Fruit fly (Drosophila melanogaster) whole organism, embryonic: ENCODE results near the gene CG14221.

Experiments used
- Asciz ChIP-seq: fragments of 200-800 bp; sonication (Bioruptor generic); optimal IDR thresholded peaks from 2 replicates; lab custom pipeline; 2017; ENCODE audit warnings: missing biosample characterization, mild to moderate bottlenecking, missing genetic modification characterization, missing genetic modification reagents
- Atf-2 ChIP-seq: fragments of 200-800 bp; sonication (Bioruptor generic); optimal IDR thresholded peaks from 2 replicates; lab custom pipeline; 2016; ENCODE audit warnings: missing biosample characterization, missing genetic modification characterization
- CG10543 ChIP-seq: fragments of 200-800 bp; sonication (Bioruptor generic); optimal IDR thresholded peaks from 3 replicates; lab custom pipeline; 2017; ENCODE audit warnings: missing biosample characterization, mild to moderate bottlenecking, missing genetic modification characterization, moderate library complexity
- CG1233 ChIP-seq: fragments of 200-800 bp; sonication (Bioruptor generic); optimal IDR thresholded peaks from 4 replicates; lab custom pipeline; 2018; ENCODE audit warnings: missing biosample characterization, mild to moderate bottlenecking, missing genetic modification characterization
- CG13894 ChIP-seq: fragments of 200-800 bp; sonication (Bioruptor generic); optimal IDR thresholded peaks from 3 replicates; lab custom pipeline; 2018; ENCODE audit warnings: missing biosample characterization, mild to moderate bottlenecking, missing genetic modification characterization, moderate library complexity
- CG15696 ChIP-seq: fragments of 200-800 bp; sonication (Bioruptor generic); optimal IDR thresholded peaks from 2 replicates; lab custom pipeline; 2019; ENCODE audit warnings: missing biosample characterization, mild to moderate bottlenecking, missing genetic modification characterization, moderate library complexity
- CG1832 ChIP-seq: fragments of 200-800 bp; sonication (Bioruptor generic); optimal IDR thresholded peaks from 2 replicates; lab custom pipeline; 2017; ENCODE audit warnings: missing biosample characterization, mild to moderate bottlenecking, missing genetic modification characterization, inconsistent platforms
- CG2202 ChIP-seq: fragments of 200-800 bp; sonication (Bioruptor generic); optimal IDR thresholded peaks from 2 replicates; lab custom pipeline; 2018; ENCODE audit warnings: missing biosample characterization, mild to moderate bottlenecking, missing genetic modification characterization
- CG2889 ChIP-seq: fragments of 200-800 bp; sonication (Bioruptor generic); IDR thresholded peaks from 3 replicates; pipeline ENCODE4 v1.3.6; 2022; ENCODE audit warnings: missing biosample characterization, missing genetic modification characterization
- CG30403 ChIP-seq: fragments of 200-800 bp; sonication (Bioruptor generic); optimal IDR thresholded peaks from 3 replicates; lab custom pipeline; 2016; ENCODE audit warnings: missing biosample characterization, missing genetic modification characterization
- CG32772 ChIP-seq: fragments of 200-800 bp; sonication (Bioruptor generic); IDR thresholded peaks from 2 replicates; pipeline ENCODE4 v1.3.6; 2022; ENCODE audit warnings: missing biosample characterization, missing genetic modification characterization
- CG4328 ChIP-seq: fragments of 200-800 bp; sonication (Bioruptor generic); optimal IDR thresholded peaks from 3 replicates; lab custom pipeline; 2017; ENCODE audit warnings: missing biosample characterization, missing genetic modification reagents, missing genetic modification characterization
- CG7357 ChIP-seq: fragments of 200-800 bp; sonication (Bioruptor generic); IDR thresholded peaks from 3 replicates; pipeline ENCODE4 v1.3.6; 2022; ENCODE audit warnings: missing biosample characterization, missing genetic modification characterization
- CG7745 ChIP-seq: fragments of 200-800 bp; sonication (Bioruptor generic); optimal IDR thresholded peaks from 2 replicates; lab custom pipeline; 2018; ENCODE audit warnings: missing biosample characterization, mild to moderate bottlenecking, missing genetic modification characterization, moderate library complexity
- CG7987 ChIP-seq: fragments of 200-800 bp; sonication (Bioruptor generic); optimal IDR thresholded peaks from 2 replicates; lab custom pipeline; 2018; ENCODE audit warnings: missing biosample characterization, mild to moderate bottlenecking, missing genetic modification characterization, moderate library complexity
- CG8281 ChIP-seq: fragments of 200-800 bp; sonication (Bioruptor generic); optimal IDR thresholded peaks from 2 replicates; lab custom pipeline; 2018; ENCODE audit warnings: missing biosample characterization, mild to moderate bottlenecking, missing genetic modification characterization, moderate library complexity
- CG8765 ChIP-seq: fragments of 200-800 bp; sonication (Bioruptor generic); IDR thresholded peaks from 2 replicates; pipeline ENCODE4 v1.3.6; 2022; ENCODE audit warnings: missing biosample characterization, missing genetic modification characterization
- CG8924 ChIP-seq: fragments of 200-800 bp; optimal IDR thresholded peaks from 3 replicates; lab custom pipeline; 2019; ENCODE audit warnings: missing biosample characterization, mild to moderate bottlenecking, missing genetic modification characterization, moderate library complexity
- CG8944 ChIP-seq: fragments of 200-800 bp; sonication (Bioruptor generic); optimal IDR thresholded peaks from 3 replicates; lab custom pipeline; 2016; ENCODE audit warnings: missing biosample characterization, missing genetic modification characterization
- CTCF ChIP-seq: fragments of 200-800 bp; sonication (Bioruptor generic); optimal IDR thresholded peaks from 2 replicates; lab custom pipeline; 2017; ENCODE audit warnings: missing biosample characterization, mild to moderate bottlenecking, missing genetic modification characterization, moderate library complexity
- D ChIP-seq, 2 experiments: fragments of 200-800 bp in 1 of 2; fragments of >200 bp in 1 of 2; sonication (Bioruptor generic) in 1 of 2; optimal IDR thresholded peaks; 2 replicates in 1 of 2; 3 replicates in 1 of 2; lab custom pipeline; 2017; ENCODE audit warnings: mild to moderate bottlenecking in 1 of 2, missing biosample characterization in 1 of 2, missing genetic modification characterization in 1 of 2, missing genetic modification reagents in 1 of 2
- Dbx ChIP-seq: fragments of 200-800 bp; sonication (Bioruptor generic); IDR thresholded peaks from 3 replicates; pipeline ENCODE4 v1.3.6; 2022; ENCODE audit warnings: missing biosample characterization, missing genetic modification characterization
- Deaf1 ChIP-seq: fragments of 200-800 bp; optimal IDR thresholded peaks from 3 replicates; lab custom pipeline; 2019; ENCODE audit warnings: missing biosample characterization, mild to moderate bottlenecking, missing genetic modification characterization, moderate library complexity
- ERR ChIP-seq: fragments of 200-800 bp; sonication (Bioruptor generic); optimal IDR thresholded peaks from 2 replicates; lab custom pipeline; 2016; ENCODE audit warnings: missing biosample characterization, missing genetic modification characterization
- Eip74EF ChIP-seq, 2 experiments: fragments of 200-800 bp in 1 of 2; fragments of >200 bp in 1 of 2; sonication (Bioruptor generic) in 1 of 2; optimal IDR thresholded peaks; 2 replicates each; lab custom pipeline; 2017 to 2019; ENCODE audit warnings: missing biosample characterization in 2 of 2, missing genetic modification characterization in 2 of 2, mild to moderate bottlenecking in 1 of 2, moderate library complexity in 1 of 2
- HLHmδ ChIP-seq: fragments of 200-800 bp; sonication (Bioruptor generic); optimal IDR thresholded peaks from 2 replicates; lab custom pipeline; 2018; ENCODE audit warnings: missing biosample characterization, mild to moderate bottlenecking, missing genetic modification characterization, moderate library complexity
- Hand ChIP-seq: fragments of 200-800 bp; sonication (Bioruptor generic); optimal IDR thresholded peaks from 2 replicates; lab custom pipeline; 2017; ENCODE audit warnings: mild to moderate bottlenecking, missing biosample characterization, missing genetic modification reagents, missing genetic modification characterization
- Hmx ChIP-seq: fragments of 200-800 bp; sonication (Bioruptor generic); optimal IDR thresholded peaks from 2 replicates; lab custom pipeline; 2016; ENCODE audit warnings: missing biosample characterization, missing genetic modification characterization
- Ssrp ChIP-seq: fragments of 200-800 bp; sonication (Bioruptor generic); optimal IDR thresholded peaks from 2 replicates; lab custom pipeline; 2018; ENCODE audit warnings: missing biosample characterization, mild to moderate bottlenecking, missing genetic modification characterization, moderate library complexity
- Xrp1 ChIP-seq: fragments of 200-800 bp; sonication (Bioruptor generic); IDR thresholded peaks from 2 replicates; pipeline ENCODE4 v1.3.6; 2022; ENCODE audit warnings: missing biosample characterization, missing genetic modification characterization
- cg ChIP-seq: fragments of 200-800 bp; sonication (Bioruptor generic); optimal IDR thresholded peaks from 3 replicates; lab custom pipeline; 2019; ENCODE audit warnings: missing biosample characterization, mild to moderate bottlenecking, missing genetic modification characterization, moderate library complexity
- chm ChIP-seq: fragments of 200-800 bp; sonication (Bioruptor generic); IDR thresholded peaks from 2 replicates; pipeline ENCODE4 v1.3.6; 2022; ENCODE audit warnings: missing biosample characterization, missing genetic modification characterization
- crol ChIP-seq: fragments of 200-800 bp; sonication (Bioruptor generic); IDR thresholded peaks from 2 replicates; pipeline ENCODE4 v1.3.6; 2022; ENCODE audit warnings: missing biosample characterization, missing genetic modification characterization
- danr ChIP-seq: fragments of 200-800 bp; sonication (Bioruptor generic); IDR thresholded peaks from 2 replicates; pipeline ENCODE4 v1.3.6; 2022; ENCODE audit warnings: missing biosample characterization, missing genetic modification characterization
- disco-r ChIP-seq: fragments of 200-800 bp; sonication (Bioruptor generic); optimal IDR thresholded peaks from 2 replicates; lab custom pipeline; 2016; ENCODE audit warnings: missing biosample characterization, missing genetic modification characterization
- ems ChIP-seq: fragments of 200-800 bp; sonication (Bioruptor generic); optimal IDR thresholded peaks from 3 replicates; lab custom pipeline; 2016; ENCODE audit warnings: missing biosample characterization, missing genetic modification characterization
- ftz-f1 ChIP-seq: fragments of 200-800 bp; sonication (Bioruptor generic); optimal IDR thresholded peaks from 2 replicates; lab custom pipeline; 2016; ENCODE audit warnings: missing biosample characterization, missing genetic modification characterization
- gcm2 ChIP-seq: fragments of 200-800 bp; sonication (Bioruptor generic); optimal IDR thresholded peaks from 2 replicates; lab custom pipeline; 2016; ENCODE audit warnings: missing biosample characterization, missing genetic modification characterization
- gsb ChIP-seq: fragments of 200-800 bp; sonication (Bioruptor generic); IDR thresholded peaks from 2 replicates; pipeline ENCODE4 v1.3.6; 2022; ENCODE audit warnings: missing biosample characterization, missing genetic modification characterization
- hth ChIP-seq: fragments of >200 bp; optimal IDR thresholded peaks from 2 replicates; lab custom pipeline; 2017; ENCODE audit warnings: inconsistent platforms
- pfk ChIP-seq: fragments of 200-800 bp; sonication (Bioruptor generic); optimal IDR thresholded peaks from 2 replicates; lab custom pipeline; 2018; ENCODE audit warnings: missing biosample characterization, mild to moderate bottlenecking, missing genetic modification characterization, moderate library complexity
- pho ChIP-seq: fragments of 200-800 bp; sonication (Bioruptor generic); optimal IDR thresholded peaks from 2 replicates; lab custom pipeline; 2016; ENCODE audit warnings: missing biosample characterization, missing genetic modification characterization
- pnt ChIP-seq: fragments of 200-800 bp; sonication (Bioruptor generic); optimal IDR thresholded peaks from 3 replicates; lab custom pipeline; 2016; ENCODE audit warnings: missing biosample characterization, missing genetic modification characterization
- ro ChIP-seq: fragments of 200-800 bp; sonication (Bioruptor generic); IDR thresholded peaks from 2 replicates; pipeline ENCODE4 v1.3.6; 2022; ENCODE audit warnings: missing biosample characterization, missing genetic modification characterization
- salm ChIP-seq: fragments of 200-800 bp; sonication (Bioruptor generic); optimal IDR thresholded peaks from 2 replicates; lab custom pipeline; 2018; ENCODE audit warnings: missing biosample characterization, mild to moderate bottlenecking, missing genetic modification characterization
- sd ChIP-seq: fragments of 200-800 bp; sonication (Bioruptor generic); optimal IDR thresholded peaks from 3 replicates; lab custom pipeline; 2018; ENCODE audit warnings: missing biosample characterization, mild to moderate bottlenecking, missing genetic modification characterization, moderate library complexity
- sens ChIP-seq: fragments of 200-800 bp; sonication (Bioruptor generic); peaks from one replicate; lab custom pipeline; 2016; ENCODE audit warnings: missing biosample characterization, missing genetic modification characterization
- sens-2 ChIP-seq: fragments of 200-800 bp; sonication (Bioruptor generic); IDR thresholded peaks from 2 replicates; pipeline ENCODE4 v1.3.6; 2022; ENCODE audit warnings: missing biosample characterization, missing genetic modification characterization
- sr ChIP-seq: fragments of 200-800 bp; sonication (Bioruptor generic); IDR thresholded peaks from 3 replicates; pipeline ENCODE4 v1.3.6; 2022; ENCODE audit warnings: missing biosample characterization, missing genetic modification characterization
- sug ChIP-seq: fragments of 200-800 bp; optimal IDR thresholded peaks from 2 replicates; lab custom pipeline; 2019; ENCODE audit warnings: missing biosample characterization, mild to moderate bottlenecking, missing genetic modification characterization, moderate library complexity
- tup ChIP-seq: fragments of 200-800 bp; sonication (Bioruptor generic); optimal IDR thresholded peaks from 2 replicates; lab custom pipeline; 2016; ENCODE audit warnings: missing biosample characterization, mild to moderate bottlenecking, missing genetic modification characterization, moderate library complexity

Gene CG14221

DNA sequence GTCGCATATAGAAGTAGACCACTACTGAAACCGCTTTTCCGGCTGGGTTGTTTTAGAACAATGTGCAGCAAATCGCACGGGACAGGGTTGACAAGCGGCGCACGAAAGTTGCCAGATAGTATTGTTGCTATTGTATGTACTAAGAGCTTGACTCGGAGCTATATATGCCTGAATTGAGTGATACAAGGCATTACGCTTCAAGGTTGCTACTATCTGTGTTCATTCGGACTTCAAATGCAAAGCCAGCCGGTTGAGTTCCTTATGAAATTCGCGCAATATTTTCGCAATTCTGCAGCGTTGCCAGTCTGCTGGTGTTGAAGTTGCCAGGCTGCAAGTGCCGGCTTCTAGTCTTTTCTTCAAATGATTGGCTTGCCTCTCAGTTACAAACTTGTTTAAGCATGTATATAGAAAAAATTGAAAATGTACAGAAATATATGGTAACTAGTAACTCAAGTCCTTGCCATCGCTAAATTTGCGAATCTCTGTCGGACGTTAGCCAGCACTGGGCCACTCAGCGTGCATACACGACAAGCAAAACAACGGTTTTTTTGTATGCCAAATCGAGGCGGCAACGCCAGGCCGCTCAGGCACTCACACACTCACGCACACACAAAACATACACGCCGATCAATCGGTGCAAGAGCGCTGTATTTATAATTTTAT is 30.8 kb upstream of the CG14221 start, which contains the start of the genes Ranbp21 and Elys (continued):
- TF ChIP-seq sens-2 (GFP tag; lab: Robert Waterston, UW) (no peak), CG30403 (GFP tag; lab: Kevin White, UChicago) (peak; percentile 71), HLHmδ (GFP tag; lab: Kevin White, UChicago) (no peak), CTCF (GFP tag; lab: Kevin White, UChicago) (no peak), CG10543 (peak; percentile 62), Deaf1 (tag; lab: Kevin White, UChicago) (no peak), CG8944 (GFP tag; lab: Kevin White, UChicago) (peak; percentile 62), CG1832 (GFP tag; lab: Kevin White, UChicago) (no peak), CG15696 (no peak), ftz-f1 (GFP tag; lab: Kevin White, UChicago) (peak; percentile 5), CG13894 (no peak), sr (no peak), disco-r (GFP tag; lab: Kevin White, UChicago) (peak; percentile 12), hth (lab: Kevin White, UChicago) (no peak), Eip74EF (GFP tag; optimal IDR thresholded peaks at IDR 0.05; lab: Kevin White, UChicago) (no peak), gcm2 (GFP tag; lab: Kevin White, UChicago) (no peak), Hand (GFP tag; lab: Kevin White, UChicago) (no peak), CG4328 (GFP tag; lab: Kevin White, UChicago) (peak; percentile 10), danr (GFP tag; lab: Robert Waterston, UW) (no peak), sug (tag; lab: Kevin White, UChicago) (no peak), CG2889 (0 out of 3 replicates have a peak, but pooled peaks have one; percentile 27), CG8924 (tag; lab: Kevin White, UChicago) (peak; percentile 21), pnt (GFP tag; lab: Kevin White, UChicago) (peak; percentile 62), chm (GFP tag; lab: Robert Waterston, UW) (no peak), tup (GFP tag; lab: Kevin White, UChicago) (peak; percentile 33), gsb (GFP tag; lab: Robert Waterston, UW) (no peak), Asciz (GFP tag; lab: Kevin White, UChicago) (no peak), Ssrp (tag; lab: Kevin White, UChicago) (peak; percentile 36), sens (GFP tag; lab: Kevin White, UChicago) (peak; percentile 94), CG8281 (tag; lab: Kevin White, UChicago) (no peak), ro (GFP tag; lab: Robert Waterston, UW) (no peak), pfk (GFP tag; lab: Kevin White, UChicago) (no peak), cg (GFP tag; lab: Kevin White, UChicago) (peak; percentile 69), CG1233 (GFP tag; lab: Kevin White, UChicago) (peak; percentile 23), Xrp1 (peak; percentile 60), salm (no peak), CG7987 (GFP tag; lab: Kevin White, UChicago) (no peak), crol (GFP tag; lab: Robert Waterston, UW) (no peak), D (optimal IDR thresholded peaks at IDR 0.05; lab: Kevin White, UChicago) (no peak), D (GFP tag; optimal IDR thresholded peaks at IDR 0.05; lab: Kevin White, UChicago) (no peak), Hmx (no peak), CG8765 (GFP tag; lab: Robert Waterston, UW) (peak; percentile 31; the same call in 1 of the 2 replicates), Dbx (GFP tag; lab: Robert Waterston, UW) (peak; percentile 72), CG7357 (peak; percentile 42; the same call in 1 of the 3 replicates), ems (GFP tag; lab: Kevin White, UChicago) (peak; percentile 61), sd (tag; lab: Kevin White, UChicago) (no peak), CG7745 (tag; lab: Kevin White, UChicago) (no peak), pho (GFP tag; lab: Kevin White, UChicago) (peak; percentile 53), Atf-2 (no peak), CG32772 (GFP tag; lab: Robert Waterston, UW) (peak; percentile 68), ERR (GFP tag; lab: Kevin White, UChicago) (no peak), CG2202 (tag; lab: Kevin White, UChicago) (no peak)
